Fruit fly (Drosophila melanogaster) whole organism, prepupa: ENCODE data around the gene CG11899.

ENCODE experiments used
- CG11902 ChIP-seq: fragments of 200-800 bp; sonication (Bioruptor generic); optimal IDR thresholded peaks from 3 replicates; lab custom pipeline; 2016; ENCODE audit warnings: missing biosample characterization, missing genetic modification characterization
- Lpt ChIP-seq: fragments of 200-800 bp; sonication (Bioruptor generic); optimal IDR thresholded peaks from 3 replicates; lab custom pipeline; 2016; ENCODE audit warnings: missing biosample characterization, missing genetic modification characterization
- dsx ChIP-seq: fragments of 200-800 bp; optimal IDR thresholded peaks from 3 replicates; lab custom pipeline; 2019; ENCODE audit warnings: missing biosample characterization, mild to moderate bottlenecking, missing genetic modification characterization, moderate library complexity; ENCODE audit not compliant: poor library complexity, severe bottlenecking
- fd85E ChIP-seq: fragments of 200-800 bp; sonication (Bioruptor generic); optimal IDR thresholded peaks from 3 replicates; lab custom pipeline; 2016; ENCODE audit warnings: missing biosample characterization, missing genetic modification characterization

dm6 chr3R:29194957-29195356 is 5.3 kb upstream of the CG11899 start, which contains the start of gene jus:
- TF ChIP-seq CG11902 (GFP tag; lab: Kevin White, UChicago), result no peak
- no peak for TF ChIP-seq dsx (GFP tag; lab: Kevin White, UChicago)
- no peak for TF ChIP-seq fd85E (GFP tag; lab: Kevin White, UChicago)
- no peak for TF ChIP-seq Lpt
